Worm (Caenorhabditis elegans): Measurements from ENCODE around the gene T25B9.3.
A peak's percentile ranks its signal among the peaks of the same experiment; 100 is the strongest.

Gene T25B9.3

ce11 chrIV:10734527-10735436, 9.8 kb upstream of the T25B9.3 start, which contains the start of the genes orc-5 and cyb-1 (continued):
- TF ChIP-seq lsy-2 (tag; optimal IDR thresholded peaks at IDR 0.05) (peak in 1 of 2 experiments; percentile 85), mes-2 (tag; optimal IDR thresholded peaks at IDR 0.05; ENCODE audit: poor library complexity, severe bottlenecking) (peak; percentile 87), lin-13 (GFP tag; optimal IDR thresholded peaks at IDR 0.05) (peak; percentile 21)

DNA sequence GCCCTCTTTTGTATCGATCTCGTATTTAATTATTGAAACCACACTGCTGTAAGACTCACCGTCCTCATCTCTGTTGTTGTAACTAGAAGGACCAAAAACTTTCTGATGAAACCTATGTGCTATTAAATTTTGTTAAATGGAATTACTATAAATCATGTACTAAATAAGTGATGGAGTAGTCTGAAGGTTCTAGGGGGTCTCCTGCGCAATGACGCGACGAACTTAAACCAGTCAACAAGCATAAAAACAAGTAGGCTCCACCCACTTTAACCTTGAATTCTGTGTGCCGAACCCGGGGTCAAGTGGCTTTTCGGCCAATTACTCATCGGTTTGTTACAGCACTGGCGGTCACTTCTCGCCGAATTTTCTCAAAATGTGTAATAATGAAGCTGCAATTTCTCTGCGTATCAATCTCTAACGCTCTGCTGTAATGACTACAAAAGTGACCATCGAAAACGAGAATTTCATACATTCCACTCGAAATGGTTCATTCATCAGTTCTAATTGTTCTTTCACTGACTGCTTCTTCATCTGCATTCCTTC, 7.5 kb upstream of the T25B9.3 start, which contains the start of gene grl-21:
grl-21 (plus strand) TSS at position 464 of the 543 bp plus-strand sequence.
- TF ChIP-seq F44E2.7 (GFP tag; IDR thresholded peaks at IDR 0.05), result no peak
- TF ChIP-seq nhr-77 (tag; optimal IDR thresholded peaks at IDR 0.05), result no peak
- no peak for TF ChIP-seq Y48G9A.11 (GFP tag; IDR thresholded peaks at IDR 0.05)
- no peak for TF ChIP-seq mep-1 (tag; optimal IDR thresholded peaks at IDR 0.05)
- TF ChIP-seq hlh-11 (tag; optimal IDR thresholded peaks at IDR 0.05), result no peak
- no peak for TF ChIP-seq lin-13 (GFP tag; optimal IDR thresholded peaks at IDR 0.05)
- no peak for TF ChIP-seq snpc-1.2 (GFP tag; IDR thresholded peaks at IDR 0.05)
- TF ChIP-seq nhr-111 (GFP tag; optimal IDR thresholded peaks at IDR 0.05), result no peak
- TF ChIP-seq Y75B8A.6 (GFP tag; IDR thresholded peaks at IDR 0.05), result no peak

DNA sequence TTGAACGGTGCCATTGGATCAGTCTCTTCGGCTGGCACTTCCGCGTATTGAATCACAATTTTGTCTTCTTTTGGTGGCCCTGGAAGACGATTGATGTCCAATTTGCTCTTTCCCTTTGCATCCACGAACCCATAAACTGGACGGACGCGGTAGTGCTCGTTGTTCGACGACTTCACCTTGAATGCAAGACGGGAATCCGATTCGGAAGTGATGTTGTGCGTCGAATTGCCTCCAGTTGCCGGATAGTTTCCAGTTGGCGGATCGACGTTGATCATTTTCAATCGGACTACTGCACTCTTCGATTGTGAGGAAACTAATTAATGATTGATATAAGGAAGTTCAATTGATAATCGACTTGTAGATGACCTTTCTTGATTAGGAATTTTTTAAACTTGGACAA, 6.2 kb upstream of the T25B9.3 start, which contains the start of gene ssp-34:
ssp-34 (minus strand) TSS at position 275 of the 400 bp plus-strand sequence.
- TF ChIP-seq unc-62 (GFP tag; optimal IDR thresholded peaks at IDR 0.05 in 1 of 2), result peak in 1 of 2 experiments; percentile 91
- no peak for TF ChIP-seq unc-62 (tag; optimal IDR thresholded peaks at IDR 0.05)
- TF ChIP-seq php-3 (GFP tag; IDR thresholded peaks at IDR 0.05), result no peak

DNA sequence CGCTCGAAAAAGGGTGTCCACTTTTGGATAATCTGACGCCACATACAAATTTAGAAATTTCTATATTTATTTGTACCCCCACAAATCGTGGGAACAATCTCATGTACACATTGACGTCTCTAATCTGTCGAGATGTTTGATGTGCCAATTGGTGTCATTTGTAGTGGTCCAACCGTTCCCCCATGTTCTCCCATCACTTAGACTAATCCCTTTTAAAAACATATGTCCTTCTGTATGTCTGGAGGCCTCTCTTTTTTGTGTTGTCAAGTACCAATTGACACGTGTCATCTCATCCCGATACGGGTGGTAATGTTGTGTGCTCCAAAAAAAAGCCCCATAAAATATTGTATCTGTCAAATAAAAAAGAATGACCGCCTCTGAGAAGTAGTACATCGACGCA, 757 bp downstream of the T25B9.3 start:
- TF ChIP-seq vab-7 (GFP tag; IDR thresholded peaks at IDR 0.05) (no peak), zag-1 (tag; optimal IDR thresholded peaks at IDR 0.05) (no peak), R02D3.7 (tag; optimal IDR thresholded peaks at IDR 0.05) (no peak), set-16 (GFP tag; IDR thresholded peaks at IDR 0.05) (no peak), nhr-42 (GFP tag; IDR thresholded peaks at IDR 0.05) (no peak), ctbp-1 (GFP tag; IDR thresholded peaks at IDR 0.05) (no peak), daf-16 (GFP tag; optimal IDR thresholded peaks at IDR 0.05) (no peak), daf-16 (tag; optimal IDR thresholded peaks at IDR 0.05) (no peak), lin-15B (tag; optimal IDR thresholded peaks at IDR 0.05) (no peak), madf-5 (GFP tag; IDR thresholded peaks at IDR 0.05) (no peak), F44E2.7 (GFP tag; IDR thresholded peaks at IDR 0.05) (no peak), F37D6.2 (tag; optimal IDR thresholded peaks at IDR 0.05) (no peak)

- TF ChIP-seq daf-8 (GFP tag; IDR thresholded peaks at IDR 0.05), result no peak
- no peak for TF ChIP-seq madf-9 (GFP tag; conservative IDR thresholded peaks at IDR 0.05)
- no peak for TF ChIP-seq set-16 (GFP tag; IDR thresholded peaks at IDR 0.05)
- no peak for TF ChIP-seq hmg-1.1 (GFP tag; IDR thresholded peaks at IDR 0.05)
- no peak for TF ChIP-seq pha-4 (GFP tag; IDR thresholded peaks at IDR 0.05)
- no peak for TF ChIP-seq pha-4 (tag; optimal IDR thresholded peaks at IDR 0.05)
- no peak for TF ChIP-seq vab-7 (GFP tag; IDR thresholded peaks at IDR 0.05)
- TF ChIP-seq unc-39 (tag; optimal IDR thresholded peaks at IDR 0.05), result no peak
Observed at ce11 chrIV:10750041-10750440, 5.5 kb downstream of the T25B9.3 start, which contains the start of gene T25B9.1. Gene T25B9.1, minus strand, starts transcription at chrIV:10750141.
